Worm (Caenorhabditis elegans): ENCODE measurements around the gene R155.3.

Gene R155.3

ce11 chrIII:2012561-2012960 is 36.0 kb upstream of the R155.3 start:
- no peak for TF ChIP-seq ztf-4 (tag; optimal IDR thresholded peaks at IDR 0.05)
- TF ChIP-seq blmp-1 (tag; optimal IDR thresholded peaks at IDR 0.05; ENCODE audit: insufficient read depth): no peak
- TF ChIP-seq C34F6.9 (tag; optimal IDR thresholded peaks at IDR 0.05): no peak
- no peak for TF ChIP-seq nhr-21 (tag; optimal IDR thresholded peaks at IDR 0.05)
- TF ChIP-seq ZK546.5 (tag; optimal IDR thresholded peaks at IDR 0.05): no peak
- no peak for TF ChIP-seq nhr-12 (tag; optimal IDR thresholded peaks at IDR 0.05)
- TF ChIP-seq unc-62 (GFP tag; optimal IDR thresholded peaks at IDR 0.05): no peak
- TF ChIP-seq sma-9 (GFP tag; optimal IDR thresholded peaks at IDR 0.05): no peak
- TF ChIP-seq sma-9 (tag; optimal IDR thresholded peaks at IDR 0.05): no peak
- TF ChIP-seq nhr-129 (tag; optimal IDR thresholded peaks at IDR 0.05): no peak
- no peak for TF ChIP-seq sma-3 (GFP tag; optimal IDR thresholded peaks at IDR 0.05)
- no peak for TF ChIP-seq F13H6.1 (tag; optimal IDR thresholded peaks at IDR 0.05)
- no peak for TF ChIP-seq dmd-4 (tag; optimal IDR thresholded peaks at IDR 0.05)
- TF ChIP-seq gmeb-1 (tag; optimal IDR thresholded peaks at IDR 0.05): no peak
- no peak for TF ChIP-seq aly-2 (tag; optimal IDR thresholded peaks at IDR 0.05)
- TF ChIP-seq lin-11 (tag; optimal IDR thresholded peaks at IDR 0.05): no peak
- TF ChIP-seq nhr-25 (tag; optimal IDR thresholded peaks at IDR 0.05): no peak
- TF ChIP-seq crh-2 (tag; optimal IDR thresholded peaks at IDR 0.05): no peak
- no peak for TF ChIP-seq ceh-16 (tag; optimal IDR thresholded peaks at IDR 0.05)

ce11 chrIII:2008894-2009293 is 32.4 kb upstream of the R155.3 start:
- TF ChIP-seq nhr-25 (tag; optimal IDR thresholded peaks at IDR 0.05) (no peak), elt-1 (tag; optimal IDR thresholded peaks at IDR 0.05) (no peak), alr-1 (tag; optimal IDR thresholded peaks at IDR 0.05) (no peak), unc-55 (GFP tag; optimal IDR thresholded peaks at IDR 0.05) (no peak), nhr-21 (tag; optimal IDR thresholded peaks at IDR 0.05) (no peak), gmeb-1 (tag; optimal IDR thresholded peaks at IDR 0.05) (no peak), lin-13 (GFP tag; optimal IDR thresholded peaks at IDR 0.05) (no peak), Y55F3AM.14 (GFP tag; optimal IDR thresholded peaks at IDR 0.05) (no peak), ama-1 (optimal IDR thresholded peaks at IDR 0.05) (no peak), nhr-12 (tag; optimal IDR thresholded peaks at IDR 0.05) (no peak), mbf-1 (tag; optimal IDR thresholded peaks at IDR 0.05) (no peak), peb-1 (tag; optimal IDR thresholded peaks at IDR 0.05) (no peak), lin-11 (tag; optimal IDR thresholded peaks at IDR 0.05) (no peak), nhr-23 (tag; optimal IDR thresholded peaks at IDR 0.05) (no peak), elt-3 (tag; optimal IDR thresholded peaks at IDR 0.05) (no peak), fos-1 (tag; optimal IDR thresholded peaks at IDR 0.05) (no peak), sma-9 (GFP tag; optimal IDR thresholded peaks at IDR 0.05) (no peak), sma-9 (tag; optimal IDR thresholded peaks at IDR 0.05) (no peak), mdl-1 (tag; optimal IDR thresholded peaks at IDR 0.05) (no peak), nhr-129 (tag; optimal IDR thresholded peaks at IDR 0.05) (no peak)

- TF ChIP-seq ztf-4 (tag; optimal IDR thresholded peaks at IDR 0.05): no peak
- no peak for TF ChIP-seq nhr-237 (tag; optimal IDR thresholded peaks at IDR 0.05)
- TF ChIP-seq ZK546.5 (tag; optimal IDR thresholded peaks at IDR 0.05): no peak
- no peak for TF ChIP-seq nhr-77 (tag; optimal IDR thresholded peaks at IDR 0.05)
- TF ChIP-seq unc-39 (tag; optimal IDR thresholded peaks at IDR 0.05): no peak
- TF ChIP-seq skn-1 (tag; optimal IDR thresholded peaks at IDR 0.05): no peak
- TF ChIP-seq crh-2 (tag; optimal IDR thresholded peaks at IDR 0.05): no peak
- TF ChIP-seq zag-1 (tag; optimal IDR thresholded peaks at IDR 0.05): no peak
- TF ChIP-seq nhr-12 (tag; optimal IDR thresholded peaks at IDR 0.05): no peak
- TF ChIP-seq lsy-2 (tag; optimal IDR thresholded peaks at IDR 0.05): no peak
- no peak for TF ChIP-seq nhr-10 (tag; optimal IDR thresholded peaks at IDR 0.05)
- TF ChIP-seq peb-1 (tag; optimal IDR thresholded peaks at IDR 0.05): no peak
- no peak for TF ChIP-seq Y55F3AM.14 (GFP tag; optimal IDR thresholded peaks at IDR 0.05)
- TF ChIP-seq egl-27 (tag; optimal IDR thresholded peaks at IDR 0.05): no peak
- TF ChIP-seq nhr-23 (tag; optimal IDR thresholded peaks at IDR 0.05): no peak
- no peak for TF ChIP-seq lin-13 (GFP tag; optimal IDR thresholded peaks at IDR 0.05)
Observed at ce11 chrIII:2008334-2008733, 31.8 kb upstream of the R155.3 start.

ce11 chrIII:2006937-2007336 is 30.4 kb upstream of the R155.3 start:
- TF ChIP-seq ceh-16 (tag; optimal IDR thresholded peaks at IDR 0.05): no peak

Data from whole organism, L2 larva.